Worm (Caenorhabditis elegans) whole organism, young adult: Measurements from ENCODE around the gene sdz-8.

Source experiments
- B0019.2 ChIP-seq: fragments of 200-800 bp; sonication (Bioruptor generic); conservative IDR thresholded peaks from 2 replicates; pipeline ENCODE4 v1.3.6; 2022; ENCODE audit warnings: missing genetic modification reagents, missing genetic modification characterization, missing compliant biosample characterization
- B0336.3 ChIP-seq: fragments of 200-800 bp; sonication (Bioruptor generic); IDR thresholded peaks from 2 replicates; pipeline ENCODE4 v1.3.6; 2022; ENCODE audit warnings: missing genetic modification characterization, missing compliant biosample characterization
- D2030.7 ChIP-seq: fragments of 200-800 bp; sonication (Bioruptor generic); IDR thresholded peaks from 2 replicates; pipeline ENCODE4 v1.3.6; 2022; ENCODE audit warnings: missing genetic modification reagents, missing genetic modification characterization, missing compliant biosample characterization
- F33H1.4 ChIP-seq: fragments of 200-800 bp; sonication (Bioruptor generic); IDR thresholded peaks from 2 replicates; pipeline ENCODE4 v1.3.6; 2022; ENCODE audit warnings: missing genetic modification reagents, missing genetic modification characterization, missing compliant biosample characterization
- F57A8.1 ChIP-seq: fragments of 200-800 bp; sonication (Bioruptor generic); optimal IDR thresholded peaks from 2 replicates; lab custom pipeline; 2018; ENCODE audit warnings: mild to moderate bottlenecking, missing genetic modification characterization, moderate library complexity, missing compliant biosample characterization
- akir-1 ChIP-seq: fragments of 200-800 bp; sonication (Bioruptor generic); optimal IDR thresholded peaks from 2 replicates; lab custom pipeline; 2018; ENCODE audit warnings: mild to moderate bottlenecking, missing genetic modification characterization, moderate library complexity, missing compliant biosample characterization
- bed-1 ChIP-seq: fragments of 200-800 bp; sonication (Bioruptor generic); IDR thresholded peaks from 2 replicates; pipeline ENCODE4 v1.3.6; 2022; ENCODE audit warnings: missing genetic modification reagents, missing genetic modification characterization, missing compliant biosample characterization
- ceh-27 ChIP-seq: fragments of 200-800 bp; sonication (Bioruptor generic); optimal IDR thresholded peaks from 2 replicates; lab custom pipeline; 2018; ENCODE audit warnings: mild to moderate bottlenecking, missing genetic modification characterization, moderate library complexity, missing compliant biosample characterization
- ceh-40 ChIP-seq: fragments of 200-800 bp; sonication (Bioruptor generic); IDR thresholded peaks from 2 replicates; pipeline ENCODE4 v1.3.6; 2022; ENCODE audit warnings: missing genetic modification characterization, missing compliant biosample characterization
- ceh-79 ChIP-seq: sonication (generic microtip); optimal IDR thresholded peaks from 2 replicates; lab custom pipeline; 2017; ENCODE audit warnings: mild to moderate bottlenecking, missing genetic modification characterization, missing compliant biosample characterization
- ceh-91 ChIP-seq: fragments of 200-800 bp; sonication (Bioruptor generic); IDR thresholded peaks from 2 replicates; pipeline ENCODE4 v1.3.6; 2022; ENCODE audit warnings: missing genetic modification reagents, missing genetic modification characterization, missing compliant biosample characterization
- dox-1 ChIP-seq: fragments of 200-800 bp; sonication (Bioruptor generic); IDR thresholded peaks from 2 replicates; pipeline ENCODE4 v1.3.6; 2022; ENCODE audit warnings: missing genetic modification reagents, missing genetic modification characterization, missing compliant biosample characterization
- dpl-1 ChIP-seq: fragments of 150-350 bp; optimal IDR thresholded peaks from 2 replicates; lab custom pipeline; 2014; ENCODE audit warnings: missing biosample characterization, missing genetic modification reagents, missing genetic modification characterization
- efl-1 ChIP-seq: fragments of 150-350 bp; optimal IDR thresholded peaks from 2 replicates; lab custom pipeline; 2014; ENCODE audit warnings: missing biosample characterization, missing genetic modification reagents, missing genetic modification characterization
- egrh-3 ChIP-seq: fragments of 200-800 bp; sonication (Bioruptor generic); IDR thresholded peaks from 2 replicates; pipeline ENCODE4 v1.3.6; 2022; ENCODE audit warnings: missing genetic modification reagents, missing genetic modification characterization, missing compliant biosample characterization
- ekl-4 ChIP-seq: fragments of 200-800 bp; sonication (Bioruptor generic); IDR thresholded peaks from 2 replicates; pipeline ENCODE4 v1.3.6; 2022; ENCODE audit warnings: missing genetic modification reagents, missing genetic modification characterization, missing compliant biosample characterization
- fkh-3 ChIP-seq: sonication (generic microtip); optimal IDR thresholded peaks from 2 replicates; lab custom pipeline; 2016; ENCODE audit warnings: mild to moderate bottlenecking, missing genetic modification characterization, missing compliant biosample characterization
- him-1 ChIP-seq: sonication (generic microtip); optimal IDR thresholded peaks from 2 replicates; lab custom pipeline; 2016; ENCODE audit warnings: missing genotype, missing genetic modification reagents, missing genetic modification characterization, missing compliant biosample characterization
- hmg-1.2 ChIP-seq: fragments of 200-800 bp; sonication (Bioruptor generic); IDR thresholded peaks from 2 replicates; pipeline ENCODE4 v1.3.6; 2022; ENCODE audit warnings: missing genetic modification reagents, missing genetic modification characterization, missing compliant biosample characterization
- lin-35 ChIP-seq, 3 experiments: fragments of 150-350 bp in 2 of 3; sonication (generic microtip) in 1 of 3; optimal IDR thresholded peaks; 2 replicates each; lab custom pipeline; 2014 to 2018; ENCODE audit warnings: missing biosample characterization in 3 of 3, missing genetic modification characterization in 3 of 3, missing genetic modification reagents in 3 of 3
- lin-54 ChIP-seq: fragments of 200-800 bp; sonication (Bioruptor generic); optimal IDR thresholded peaks from 2 replicates; lab custom pipeline; 2018; ENCODE audit warnings: mild to moderate bottlenecking, missing genetic modification characterization, missing compliant biosample characterization
- lsl-1 ChIP-seq: fragments of 200-800 bp; sonication (Bioruptor generic); optimal IDR thresholded peaks from 2 replicates; lab custom pipeline; 2018; ENCODE audit warnings: mild to moderate bottlenecking, missing genetic modification characterization, moderate library complexity, missing compliant biosample characterization
- madf-6 ChIP-seq: fragments of 200-800 bp; sonication (Bioruptor generic); IDR thresholded peaks from 2 replicates; pipeline ENCODE4 v1.3.6; 2022; ENCODE audit warnings: missing genetic modification reagents, missing genetic modification characterization, missing compliant biosample characterization
- madf-8 ChIP-seq: fragments of 200-800 bp; sonication (Bioruptor generic); conservative IDR thresholded peaks from 2 replicates; pipeline ENCODE4 v1.3.6; 2022; ENCODE audit warnings: missing genetic modification reagents, missing genetic modification characterization, missing compliant biosample characterization
- nfya-1 ChIP-seq: sonication (generic microtip); optimal IDR thresholded peaks from 2 replicates; lab custom pipeline; 2017; ENCODE audit warnings: antibody characterized with exemption, missing compliant biosample characterization, missing genetic modification characterization, borderline replicate concordance; ENCODE audit not compliant: insufficient read depth
- nfyb-1 ChIP-seq: fragments of 200-800 bp; sonication (Bioruptor generic); IDR thresholded peaks from 2 replicates; pipeline ENCODE4 v1.3.6; 2022; ENCODE audit warnings: missing genetic modification reagents, missing genetic modification characterization, missing compliant biosample characterization
- nhr-120 ChIP-seq: fragments of 200-800 bp; sonication (Bioruptor generic); IDR thresholded peaks from 2 replicates; pipeline ENCODE4 v1.3.6; 2022; ENCODE audit warnings: missing genetic modification characterization, missing compliant biosample characterization
- nhr-179 ChIP-seq: sonication (generic microtip); optimal IDR thresholded peaks from 2 replicates; lab custom pipeline; 2016; ENCODE audit warnings: mild to moderate bottlenecking, missing genetic modification characterization, missing compliant biosample characterization
- rcor-1 ChIP-seq: fragments of 200-800 bp; sonication (Bioruptor generic); IDR thresholded peaks from 2 replicates; pipeline ENCODE4 v1.3.6; 2022; ENCODE audit warnings: missing genetic modification reagents, missing genetic modification characterization, missing compliant biosample characterization
- repo-1 ChIP-seq: sonication (generic microtip); optimal IDR thresholded peaks from 2 replicates; lab custom pipeline; 2017; ENCODE audit warnings: mild to moderate bottlenecking, missing genetic modification characterization, missing compliant biosample characterization
- snpc-1.1 ChIP-seq: sonication (generic microtip); optimal IDR thresholded peaks from 2 replicates; lab custom pipeline; 2017; ENCODE audit warnings: missing genetic modification characterization, mild to moderate bottlenecking, missing compliant biosample characterization, antibody characterized with exemption, moderate library complexity, missing genotype, missing genetic modification reagents; ENCODE audit not compliant: insufficient read depth
- snpc-1.3 ChIP-seq: sonication (generic microtip); optimal IDR thresholded peaks from 2 replicates; lab custom pipeline; 2017; ENCODE audit warnings: missing genetic modification characterization, mild to moderate bottlenecking, missing compliant biosample characterization, antibody characterized with exemption, moderate library complexity, missing genotype, missing genetic modification reagents; ENCODE audit not compliant: insufficient read depth
- snpc-3.4 ChIP-seq: sonication (generic microtip); optimal IDR thresholded peaks from 2 replicates; lab custom pipeline; 2017; ENCODE audit warnings: missing genetic modification characterization, mild to moderate bottlenecking, missing compliant biosample characterization, antibody characterized with exemption, moderate library complexity, missing genotype, missing genetic modification reagents
- snpc-4 ChIP-seq, 5 experiments: fragments of 150-350 bp in 1 of 5; sonication (generic microtip) in 4 of 5; optimal IDR thresholded peaks; 2 replicates each; lab custom pipeline; 2014 to 2018; ENCODE audit warnings: missing genetic modification characterization in 5 of 5, missing biosample characterization in 3 of 5, antibody characterized with exemption in 2 of 5, mild to moderate bottlenecking in 2 of 5, missing compliant biosample characterization in 2 of 5, missing genotype in 2 of 5, moderate library complexity in 2 of 5, missing genetic modification reagents in 1 of 5
- unc-130 ChIP-seq: sonication (generic microtip); optimal IDR thresholded peaks from 2 replicates; lab custom pipeline; 2016; ENCODE audit warnings: missing genetic modification reagents, missing genetic modification characterization, missing compliant biosample characterization
- unc-62 ChIP-seq: fragments of 150-350 bp; optimal IDR thresholded peaks from 2 replicates; lab custom pipeline; 2014; ENCODE audit warnings: missing biosample characterization, missing genetic modification reagents, missing genetic modification characterization
- xnd-1 ChIP-seq: sonication (generic microtip); optimal IDR thresholded peaks from 2 replicates; lab custom pipeline; 2016; ENCODE audit warnings: missing genotype, missing genetic modification reagents, missing genetic modification characterization, missing compliant biosample characterization
- ztf-3 ChIP-seq: fragments of 200-800 bp; sonication (Bioruptor generic); optimal IDR thresholded peaks from 2 replicates; lab custom pipeline; 2018; ENCODE audit warnings: mild to moderate bottlenecking, missing genetic modification characterization, missing compliant biosample characterization

sdz-8 gene

ce11 chrV:11562643-11563042 lies 46.7 kb upstream of the sdz-8 start, which contains the start of gene srx-86 (continued):
- no peak for TF ChIP-seq unc-62 (GFP tag; lab: Kevin White, UChicago)

ce11 chrV:11554260-11554659 lies 38.3 kb upstream of the sdz-8 start, which contains the start of gene duo-1:
Gene duo-1 (plus strand): TSS chrV:11554630.
- peak; percentile 57 for TF ChIP-seq lin-54 (GFP tag; lab: Kevin White, UChicago)
- TF ChIP-seq ztf-3 (GFP tag; lab: Kevin White, UChicago) = no peak
- TF ChIP-seq him-1 = peak; percentile 39
- peak; percentile 95 for TF ChIP-seq madf-6 (GFP tag; lab: Robert Waterston, UW)
- TF ChIP-seq rcor-1 = peak; percentile 72
- TF ChIP-seq D2030.7 (GFP tag; lab: Robert Waterston, UW) = peak; percentile 64
- TF ChIP-seq F33H1.4 (GFP tag; lab: Robert Waterston, UW) = peak; percentile 66
- TF ChIP-seq dpl-1 (GFP tag; lab: Kevin White, UChicago) = peak; percentile 82
- peak; percentile 55 for TF ChIP-seq dox-1 (GFP tag; lab: Robert Waterston, UW)
- 0 out of 2 replicates have a peak, but pooled peaks have one; percentile 51 for TF ChIP-seq ekl-4 (GFP tag; lab: Robert Waterston, UW)
- no peak for TF ChIP-seq ceh-27
- TF ChIP-seq madf-8 (GFP tag; lab: Robert Waterston, UW) = peak; percentile 88
- TF ChIP-seq snpc-3.4 (tag; lab: Kevin White, UChicago) = peak; percentile 49
- TF ChIP-seq nhr-179 (tag; lab: Kevin White, UChicago) = no peak
- TF ChIP-seq ceh-91 (GFP tag; lab: Robert Waterston, UW) = peak; percentile 79
- peak; percentile 86 for TF ChIP-seq xnd-1 (tag; lab: Kevin White, UChicago)
- no peak for TF ChIP-seq B0019.2 (GFP tag; lab: Robert Waterston, UW)
- TF ChIP-seq lsl-1 (GFP tag; lab: Kevin White, UChicago) = peak; percentile 80
- TF ChIP-seq lin-35 (GFP tag; optimal IDR thresholded peaks at IDR 0.05; lab: Kevin White, UChicago) = peak in 1 of 3 experiments; percentile 41
- TF ChIP-seq F57A8.1 = no peak
- peak; percentile 60 for TF ChIP-seq unc-130 (GFP tag; lab: Kevin White, UChicago)
- peak; percentile 28; the same call in 1 of the 2 replicates for TF ChIP-seq hmg-1.2 (GFP tag; lab: Robert Waterston, UW)
- TF ChIP-seq snpc-4 (GFP tag; optimal IDR thresholded peaks at IDR 0.05; lab: Kevin White, UChicago) = no peak
- TF ChIP-seq snpc-4 (tag; optimal IDR thresholded peaks at IDR 0.05; lab: Kevin White, UChicago) = peak in 1 of 4 experiments; percentile 49
- TF ChIP-seq efl-1 (GFP tag; lab: Kevin White, UChicago) = peak; percentile 95

- TF ChIP-seq B0336.3 (no peak), ceh-40 (no peak), fkh-3 (no peak), repo-1 (no peak), nhr-179 (tag; lab: Kevin White, UChicago) (no peak), snpc-1.1 (tag; lab: Kevin White, UChicago) (no peak), nfya-1 (no peak), nfyb-1 (GFP tag; lab: Robert Waterston, UW) (no peak), ceh-79 (no peak), ztf-3 (GFP tag; lab: Kevin White, UChicago) (no peak), snpc-1.3 (tag; lab: Kevin White, UChicago) (no peak), egrh-3 (no peak), akir-1 (GFP tag; lab: Kevin White, UChicago) (no peak), dox-1 (GFP tag; lab: Robert Waterston, UW) (no peak), nhr-120 (GFP tag; lab: Robert Waterston, UW) (no peak), bed-1 (no peak), him-1 (no peak)
Measured at ce11 chrV:11552379-11552778, 36.4 kb upstream of the sdz-8 start, which contains the start of gene srx-85. Gene srx-85 (plus strand): TSS chrV:11552679.
